Worm (Caenorhabditis elegans): ENCODE data around the gene F42A10.7.

DNA sequence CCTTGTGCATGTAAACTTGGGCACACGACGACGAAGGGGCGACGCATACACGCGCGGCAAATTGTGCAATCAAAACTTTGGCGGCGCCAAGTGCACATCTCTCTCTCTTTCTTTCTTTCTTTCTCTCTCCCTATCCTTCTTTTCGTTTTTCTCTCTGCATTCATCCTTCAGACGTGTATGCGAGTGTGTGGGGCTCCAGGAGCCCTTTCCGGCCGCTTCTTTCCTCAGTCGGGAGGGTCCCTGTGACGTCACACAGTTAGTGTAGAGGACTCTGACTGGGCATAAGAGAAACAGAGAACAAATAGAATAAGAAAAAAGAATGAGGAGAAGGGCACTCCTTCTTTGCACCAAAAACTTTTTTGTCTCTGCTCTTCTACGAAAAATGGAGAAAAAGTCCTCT is 41.1 kb downstream of the F42A10.7 start:
- TF ChIP-seq unc-55 (GFP tag; optimal IDR thresholded peaks at IDR 0.05) (no peak), ttx-3 (tag; optimal IDR thresholded peaks at IDR 0.05) (no peak), ceh-9 (tag; optimal IDR thresholded peaks at IDR 0.05) (no peak), ceh-30 (tag; optimal IDR thresholded peaks at IDR 0.05) (no peak), tbx-2 (tag; optimal IDR thresholded peaks at IDR 0.05) (peak; percentile 39), pha-4 (tag; optimal IDR thresholded peaks at IDR 0.05) (no peak)
